Worm (Caenorhabditis elegans): Measurements from ENCODE around the gene hrpk-2.
A peak's percentile ranks its signal among the peaks of the same experiment; 100 is the strongest.

hrpk-2 gene

ce11 chrIII:7977224-7977623 is 9.7 kb upstream of the hrpk-2 start:
- no peak for TF ChIP-seq blmp-1 (tag; optimal IDR thresholded peaks at IDR 0.05; ENCODE audit: insufficient read depth)
- TF ChIP-seq ztf-11 (tag; optimal IDR thresholded peaks at IDR 0.05): no peak
- TF ChIP-seq F13H6.1 (tag; optimal IDR thresholded peaks at IDR 0.05): peak; percentile 26
- TF ChIP-seq sma-9 (GFP tag; optimal IDR thresholded peaks at IDR 0.05): peak; percentile 7
- no peak for TF ChIP-seq sma-9 (tag; optimal IDR thresholded peaks at IDR 0.05)
- TF ChIP-seq snpc-4 (tag; optimal IDR thresholded peaks at IDR 0.05): no peak
- TF ChIP-seq gmeb-1 (tag; optimal IDR thresholded peaks at IDR 0.05): no peak
- TF ChIP-seq ztf-1 (GFP tag; conservative IDR thresholded peaks at IDR 0.05): no peak
- TF ChIP-seq nhr-12 (tag; optimal IDR thresholded peaks at IDR 0.05): no peak
- no peak for TF ChIP-seq dmd-4 (tag; optimal IDR thresholded peaks at IDR 0.05)
- TF ChIP-seq aly-2 (tag; optimal IDR thresholded peaks at IDR 0.05): no peak
- TF ChIP-seq nhr-77 (tag; optimal IDR thresholded peaks at IDR 0.05): no peak
- no peak for TF ChIP-seq ceh-16 (tag; optimal IDR thresholded peaks at IDR 0.05)
- TF ChIP-seq nhr-129 (tag; optimal IDR thresholded peaks at IDR 0.05): no peak
- TF ChIP-seq C34F6.9 (tag; optimal IDR thresholded peaks at IDR 0.05): no peak
- TF ChIP-seq nhr-10 (tag; optimal IDR thresholded peaks at IDR 0.05): no peak
- TF ChIP-seq alr-1 (tag; optimal IDR thresholded peaks at IDR 0.05): no peak
- no peak for TF ChIP-seq skn-1 (tag; optimal IDR thresholded peaks at IDR 0.05)
- TF ChIP-seq sma-3 (GFP tag; optimal IDR thresholded peaks at IDR 0.05): peak; percentile 11
- no peak for TF ChIP-seq unc-39 (tag; optimal IDR thresholded peaks at IDR 0.05)
- peak; percentile 45 for TF ChIP-seq nhr-21 (tag; optimal IDR thresholded peaks at IDR 0.05)
- no peak for TF ChIP-seq zag-1 (tag; optimal IDR thresholded peaks at IDR 0.05)
- no peak for TF ChIP-seq elt-3 (tag; optimal IDR thresholded peaks at IDR 0.05)
- no peak for TF ChIP-seq egl-27 (tag; optimal IDR thresholded peaks at IDR 0.05)
- no peak for TF ChIP-seq elt-1 (tag; optimal IDR thresholded peaks at IDR 0.05)
- no peak for TF ChIP-seq lin-39 (tag; optimal IDR thresholded peaks at IDR 0.05)
- TF ChIP-seq mdl-1 (tag; optimal IDR thresholded peaks at IDR 0.05): no peak
- no peak for TF ChIP-seq nhr-11 (tag; optimal IDR thresholded peaks at IDR 0.05)
- no peak for TF ChIP-seq fos-1 (tag; optimal IDR thresholded peaks at IDR 0.05)
- peak; percentile 24 for TF ChIP-seq ama-1 (optimal IDR thresholded peaks at IDR 0.05)
- TF ChIP-seq sem-4 (tag; optimal IDR thresholded peaks at IDR 0.05): no peak
- TF ChIP-seq R02D3.7 (tag; optimal IDR thresholded peaks at IDR 0.05): no peak
- TF ChIP-seq nhr-6 (tag; optimal IDR thresholded peaks at IDR 0.05): no peak
- no peak for TF ChIP-seq Y55F3AM.14 (GFP tag; optimal IDR thresholded peaks at IDR 0.05)
- no peak for TF ChIP-seq crh-2 (tag; optimal IDR thresholded peaks at IDR 0.05)

ce11 chrIII:7977777-7978176 is 9.1 kb upstream of the hrpk-2 start, which contains the start of gene C06G4.4:
TSS of gene C06G4.4 (minus strand) at chrIII:7977812.
- TF ChIP-seq ceh-82 (tag; optimal IDR thresholded peaks at IDR 0.05) (no peak), lin-39 (tag; optimal IDR thresholded peaks at IDR 0.05) (no peak), skn-1 (tag; optimal IDR thresholded peaks at IDR 0.05) (no peak), egl-27 (tag; optimal IDR thresholded peaks at IDR 0.05) (no peak)

- TF ChIP-seq nhr-21 (tag; optimal IDR thresholded peaks at IDR 0.05): peak; percentile 26
- TF ChIP-seq nhr-23 (tag; optimal IDR thresholded peaks at IDR 0.05): no peak
Measured at ce11 chrIII:7978289-7978688, 8.6 kb upstream of the hrpk-2 start.

- peak; percentile 30 for TF ChIP-seq ztf-4 (tag; optimal IDR thresholded peaks at IDR 0.05)
- TF ChIP-seq elt-1 (tag; optimal IDR thresholded peaks at IDR 0.05): no peak
- peak; percentile 65 for TF ChIP-seq C34F6.9 (tag; optimal IDR thresholded peaks at IDR 0.05)
- peak; percentile 84 for TF ChIP-seq sma-3 (GFP tag; optimal IDR thresholded peaks at IDR 0.05)
- peak; percentile 32 for TF ChIP-seq gmeb-1 (tag; optimal IDR thresholded peaks at IDR 0.05)
- peak in 1 of 2 experiments; percentile 64 for TF ChIP-seq lsy-2 (tag; optimal IDR thresholded peaks at IDR 0.05)
- peak; percentile 66 for TF ChIP-seq nhr-25 (tag; optimal IDR thresholded peaks at IDR 0.05)
- TF ChIP-seq egl-27 (tag; optimal IDR thresholded peaks at IDR 0.05): no peak
- TF ChIP-seq fos-1 (tag; optimal IDR thresholded peaks at IDR 0.05): peak; percentile 20
- peak; percentile 9 for TF ChIP-seq blmp-1 (tag; optimal IDR thresholded peaks at IDR 0.05; ENCODE audit: insufficient read depth)
- peak; percentile 43 for TF ChIP-seq unc-55 (GFP tag; optimal IDR thresholded peaks at IDR 0.05)
- peak; percentile 14 for TF ChIP-seq mab-5 (tag; optimal IDR thresholded peaks at IDR 0.05)
- no peak for TF ChIP-seq sem-4 (tag; optimal IDR thresholded peaks at IDR 0.05)
- TF ChIP-seq nhr-129 (tag; optimal IDR thresholded peaks at IDR 0.05): peak; percentile 54
- no peak for TF ChIP-seq ceh-16 (tag; optimal IDR thresholded peaks at IDR 0.05)
- peak; percentile 70 for TF ChIP-seq F13H6.1 (tag; optimal IDR thresholded peaks at IDR 0.05)
- TF ChIP-seq lin-13 (GFP tag; optimal IDR thresholded peaks at IDR 0.05): peak; percentile 33
- peak in 1 of 2 experiments; percentile 2 for TF ChIP-seq mdl-1 (tag; optimal IDR thresholded peaks at IDR 0.05)
- TF ChIP-seq crh-2 (tag; optimal IDR thresholded peaks at IDR 0.05): peak; percentile 73
- peak; percentile 42 for TF ChIP-seq sma-9 (GFP tag; optimal IDR thresholded peaks at IDR 0.05)
- TF ChIP-seq sma-9 (tag; optimal IDR thresholded peaks at IDR 0.05): no peak
- no peak for TF ChIP-seq zag-1 (tag; optimal IDR thresholded peaks at IDR 0.05)
Measured at ce11 chrIII:7978723-7979122, 8.2 kb upstream of the hrpk-2 start.

All from whole organism, L2 larva.